Fruit fly (Drosophila melanogaster): ENCODE measurements around the gene Pdp1.

dm6 chr3L:7783383-7783782 is 83.8 kb downstream of the Pdp1 start:
- TF ChIP-seq pho (GFP tag; optimal IDR thresholded peaks at IDR 0.05) = no peak
- TF ChIP-seq CG9932 (GFP tag; IDR thresholded peaks at IDR 0.05) = no peak
- TF ChIP-seq CG12659 (GFP tag; optimal IDR thresholded peaks at IDR 0.05) = peak; percentile 4
- no peak for TF ChIP-seq Chrac-16 (GFP tag; optimal IDR thresholded peaks at IDR 0.05)
- no peak for TF ChIP-seq run (tag; optimal IDR thresholded peaks at IDR 0.05)
- no peak for TF ChIP-seq otp (GFP tag; IDR thresholded peaks at IDR 0.05)
- TF ChIP-seq CG8478 (optimal IDR thresholded peaks at IDR 0.05) = no peak
- TF ChIP-seq CG7357 (GFP tag; IDR thresholded peaks at IDR 0.05) = no peak
- 0 out of 2 replicates have a peak, but pooled peaks have one; percentile 23 for TF ChIP-seq CG32532 (GFP tag; IDR thresholded peaks at IDR 0.05)
- no peak for TF ChIP-seq phol (tag; optimal IDR thresholded peaks at IDR 0.05)
- no peak for TF ChIP-seq CG3995 (GFP tag; optimal IDR thresholded peaks at IDR 0.05)
- no peak for TF ChIP-seq kni (GFP tag; optimal IDR thresholded peaks at IDR 0.05)
